Fruit fly (Drosophila melanogaster): ENCODE measurements around the gene sba.

DNA sequence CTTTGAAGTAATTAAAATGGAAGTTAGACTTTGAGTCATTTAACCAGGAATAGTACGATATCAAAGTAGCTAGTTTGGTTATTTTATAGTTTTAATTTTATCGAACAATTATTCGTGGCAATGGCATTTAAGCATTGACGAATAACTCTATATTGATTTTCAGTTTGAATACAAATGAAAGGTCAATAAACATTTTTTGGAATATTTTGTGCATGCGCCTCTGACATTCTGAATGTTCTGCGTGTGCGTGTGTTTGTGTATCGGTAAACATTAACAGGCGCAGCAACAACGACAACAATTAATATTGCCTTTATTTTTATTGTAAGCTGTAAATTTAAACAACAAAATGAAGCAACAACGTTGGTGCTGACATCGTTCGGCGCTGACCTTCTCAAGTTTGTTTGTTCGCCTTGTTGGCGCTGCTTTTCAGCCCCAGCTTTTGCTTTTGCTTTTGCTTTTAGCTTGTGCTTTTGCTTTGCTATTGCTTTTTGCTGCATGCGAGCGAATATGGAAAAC lies 13.4 kb downstream of the sba start:
- TF ChIP-seq CG5204 (GFP tag; optimal IDR thresholded peaks at IDR 0.05) = no peak
- TF ChIP-seq kay (GFP tag; ENCODE audit: borderline replicate concordance) = no peak
- TF ChIP-seq CG14711 (tag; optimal IDR thresholded peaks at IDR 0.05) = no peak
- TF ChIP-seq Hr96 (GFP tag; optimal IDR thresholded peaks at IDR 0.05) = no peak
- TF ChIP-seq pad (GFP tag; optimal IDR thresholded peaks at IDR 0.05) = no peak
- TF ChIP-seq Clk (GFP tag; optimal IDR thresholded peaks at IDR 0.05) = no peak
- no peak for TF ChIP-seq CG33017 (tag; optimal IDR thresholded peaks at IDR 0.05)
- TF ChIP-seq CG11617 (GFP tag; optimal IDR thresholded peaks at IDR 0.05) = no peak
- TF ChIP-seq Crg-1 (GFP tag; optimal IDR thresholded peaks at IDR 0.05) = peak; percentile 8

Data from whole organism, adult.